Fruit fly (Drosophila melanogaster): ENCODE results near the gene elgi.

The elgi gene

dm6 chr3L:16002116-16002716 is 45.9 kb downstream of the elgi start:
- peak; percentile 25 for TF ChIP-seq CG17801 (GFP tag; optimal IDR thresholded peaks at IDR 0.05; ENCODE audit: partially characterized antibody)

dm6 chr3L:16004401-16005237 is 48.3 kb downstream of the elgi start, which contains the start of the genes hzg and mRpS31:
TSS of gene hzg (minus strand) at chr3L:16004736.
TSS of gene mRpS31 (plus strand) at chr3L:16005193.
- peak; percentile 68 for TF ChIP-seq CG17801 (GFP tag; optimal IDR thresholded peaks at IDR 0.05; ENCODE audit: partially characterized antibody)
